Fruit fly (Drosophila melanogaster): ENCODE data around the gene Sur-8.

dm6 chr3R:17400675-17401118, 1.6 kb downstream of the Sur-8 start:
- peak; percentile 61 for TF ChIP-seq CG7045 (GFP tag; optimal IDR thresholded peaks at IDR 0.05)
- no peak for TF ChIP-seq Clk (GFP tag; optimal IDR thresholded peaks at IDR 0.05)
- TF ChIP-seq kay (GFP tag; ENCODE audit: borderline replicate concordance) = no peak
